Worm (Caenorhabditis elegans) whole organism, early embryonic: Measurements from ENCODE around the gene pir-1.

Experiments used
- B0310.2 ChIP-seq: sonication (generic microtip); optimal IDR thresholded peaks from 2 replicates; lab custom pipeline; 2016; ENCODE audit warnings: mild to moderate bottlenecking, missing genetic modification characterization, missing compliant biosample characterization
- F13C5.2 ChIP-seq: sonication (generic microtip); optimal IDR thresholded peaks from 2 replicates; lab custom pipeline; 2017; ENCODE audit warnings: mild to moderate bottlenecking, missing genetic modification characterization, inconsistent platforms, missing compliant biosample characterization
- aly-1 ChIP-seq: sonication (generic microtip); optimal IDR thresholded peaks from 2 replicates; lab custom pipeline; 2016; ENCODE audit warnings: missing genetic modification characterization, missing compliant biosample characterization
- ama-1 ChIP-seq: fragments of 150-350 bp; optimal IDR thresholded peaks from 2 replicates; lab custom pipeline; 2014
- ceh-13 ChIP-seq: fragments of 200-800 bp; sonication (Bioruptor generic); optimal IDR thresholded peaks from 2 replicates; lab custom pipeline; 2018; ENCODE audit warnings: mild to moderate bottlenecking, missing genetic modification characterization, missing compliant biosample characterization
- ceh-36 ChIP-seq: sonication (generic microtip); optimal IDR thresholded peaks from 2 replicates; lab custom pipeline; 2016; ENCODE audit warnings: missing genetic modification characterization, inconsistent platforms, missing compliant biosample characterization
- ets-7 ChIP-seq: sonication (generic microtip); optimal IDR thresholded peaks from 2 replicates; lab custom pipeline; 2016; ENCODE audit warnings: missing genotype, missing genetic modification characterization, missing compliant biosample characterization
- flt-1 ChIP-seq: fragments of 200-800 bp; sonication (Bioruptor generic); IDR thresholded peaks from 2 replicates; pipeline ENCODE4 v1.3.6; 2022; ENCODE audit warnings: missing genetic modification characterization, missing compliant biosample characterization
- hmbx-1 ChIP-seq: sonication (generic microtip); optimal IDR thresholded peaks from 2 replicates; lab custom pipeline; 2016; ENCODE audit warnings: mild to moderate bottlenecking, missing genetic modification characterization, missing compliant biosample characterization
- hmg-4 ChIP-seq: fragments of 200-800 bp; sonication (Bioruptor generic); optimal IDR thresholded peaks from 2 replicates; lab custom pipeline; 2018; ENCODE audit warnings: mild to moderate bottlenecking, missing genetic modification characterization, missing compliant biosample characterization
- hnd-1 ChIP-seq: sonication (generic microtip); optimal IDR thresholded peaks from 2 replicates; lab custom pipeline; 2016; ENCODE audit warnings: missing genetic modification characterization, missing compliant biosample characterization
- pes-1 ChIP-seq: fragments of 200-800 bp; sonication (Bioruptor generic); IDR thresholded peaks from 2 replicates; pipeline ENCODE4 v1.3.6; 2022; ENCODE audit warnings: missing genetic modification reagents, missing genetic modification characterization, missing compliant biosample characterization
- scrt-1 ChIP-seq: fragments of 200-800 bp; sonication (Bioruptor generic); IDR thresholded peaks from 2 replicates; pipeline ENCODE4 v1.3.6; 2022; ENCODE audit warnings: missing genetic modification characterization, missing compliant biosample characterization
- sea-1 ChIP-seq: fragments of 200-800 bp; sonication (Bioruptor generic); conservative IDR thresholded peaks from 2 replicates; pipeline ENCODE4 v1.3.6; 2022; ENCODE audit warnings: missing genetic modification characterization, missing compliant biosample characterization
- tbx-11 ChIP-seq: fragments of 200-800 bp; sonication (Bioruptor generic); IDR thresholded peaks from 2 replicates; pipeline ENCODE4 v1.3.6; 2022; ENCODE audit warnings: missing genetic modification characterization, missing compliant biosample characterization
- tbx-37 ChIP-seq: fragments of 200-800 bp; sonication (Bioruptor generic); conservative IDR thresholded peaks from 2 replicates; pipeline ENCODE4 v1.3.6; 2022; ENCODE audit warnings: missing genetic modification reagents, missing genetic modification characterization, missing compliant biosample characterization
- tra-4 ChIP-seq: sonication (generic microtip); optimal IDR thresholded peaks from 2 replicates; lab custom pipeline; 2017; ENCODE audit warnings: missing genetic modification characterization, missing compliant biosample characterization

The pir-1 gene

DNA sequence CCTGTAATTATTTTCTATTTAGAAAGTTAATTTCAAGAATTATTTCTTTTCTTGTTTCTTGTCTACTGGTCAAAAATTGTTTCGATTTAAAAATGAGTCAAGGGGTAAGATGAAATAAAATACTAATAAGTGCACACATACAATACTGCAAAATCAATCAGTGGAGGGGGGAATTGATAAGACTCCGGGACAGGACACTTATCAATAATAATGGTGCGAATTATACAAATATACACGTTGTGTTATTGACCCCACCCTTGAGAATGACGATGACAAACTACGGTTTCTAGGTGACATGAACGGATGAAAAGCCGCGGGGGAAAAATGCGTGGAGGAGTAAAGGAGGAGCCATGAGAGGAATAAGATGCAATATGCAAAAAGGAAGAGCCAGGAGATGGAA, 4.1 kb downstream of the pir-1 start:
- TF ChIP-seq tbx-11 (no peak), ama-1 (lab: Kevin White, UChicago) (no peak), hmbx-1 (tag; lab: Kevin White, UChicago) (no peak), ceh-36 (no peak), pes-1 (GFP tag; lab: Robert Waterston, UW) (no peak), hmg-4 (GFP tag; lab: Kevin White, UChicago) (no peak), ceh-13 (GFP tag; lab: Kevin White, UChicago) (no peak), scrt-1 (GFP tag; lab: Robert Waterston, UW) (no peak), B0310.2 (no peak), aly-1 (no peak), tra-4 (tag; lab: Kevin White, UChicago) (no peak), sea-1 (GFP tag; lab: Robert Waterston, UW) (no peak), ets-7 (tag; lab: Kevin White, UChicago) (no peak), flt-1 (GFP tag; lab: Robert Waterston, UW) (no peak), F13C5.2 (tag; lab: Kevin White, UChicago) (no peak), hnd-1 (tag; lab: Kevin White, UChicago) (no peak), tbx-37 (no peak)

DNA sequence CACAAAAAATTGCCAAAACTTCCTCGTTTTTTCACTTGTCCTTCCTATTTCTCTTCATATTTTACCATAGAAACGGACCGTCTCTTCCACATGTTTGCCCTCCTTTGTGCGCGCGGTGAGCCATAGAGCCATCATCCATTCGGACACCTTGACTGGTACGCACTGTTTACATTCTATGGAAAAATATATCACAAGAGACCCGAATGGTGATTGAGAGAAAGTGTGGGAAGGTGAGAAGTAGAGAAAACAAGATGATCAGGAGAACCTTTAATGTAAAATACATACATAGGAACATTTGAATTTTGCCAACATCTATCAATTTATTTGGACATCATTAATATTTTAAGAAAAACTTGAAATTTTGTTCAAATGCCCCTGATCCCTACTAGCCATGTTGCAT, 8.8 kb downstream of the pir-1 start:
- TF ChIP-seq scrt-1 (GFP tag; lab: Robert Waterston, UW) = no peak
- TF ChIP-seq ceh-13 (GFP tag; lab: Kevin White, UChicago) = no peak
- TF ChIP-seq F13C5.2 (tag; lab: Kevin White, UChicago) = no peak
- no peak for TF ChIP-seq hnd-1 (tag; lab: Kevin White, UChicago)
- no peak for TF ChIP-seq tbx-11
- no peak for TF ChIP-seq flt-1 (GFP tag; lab: Robert Waterston, UW)
- TF ChIP-seq hmg-4 (GFP tag; lab: Kevin White, UChicago) = no peak
- TF ChIP-seq tra-4 (tag; lab: Kevin White, UChicago) = no peak
- TF ChIP-seq tbx-37 = no peak
- TF ChIP-seq pes-1 (GFP tag; lab: Robert Waterston, UW) = no peak
- TF ChIP-seq B0310.2 = no peak
- no peak for TF ChIP-seq ceh-36
- TF ChIP-seq aly-1 = no peak
- no peak for TF ChIP-seq sea-1 (GFP tag; lab: Robert Waterston, UW)
- TF ChIP-seq ama-1 (lab: Kevin White, UChicago) = no peak
- no peak for TF ChIP-seq ets-7 (tag; lab: Kevin White, UChicago)
- no peak for TF ChIP-seq hmbx-1 (tag; lab: Kevin White, UChicago)

- TF ChIP-seq ama-1 (lab: Kevin White, UChicago) = no peak
- TF ChIP-seq tra-4 (tag; lab: Kevin White, UChicago) = no peak
- no peak for TF ChIP-seq flt-1 (GFP tag; lab: Robert Waterston, UW)
- no peak for TF ChIP-seq hnd-1 (tag; lab: Kevin White, UChicago)
- TF ChIP-seq F13C5.2 (tag; lab: Kevin White, UChicago) = no peak
- no peak for TF ChIP-seq pes-1 (GFP tag; lab: Robert Waterston, UW)
- no peak for TF ChIP-seq aly-1
- TF ChIP-seq B0310.2 = no peak
- no peak for TF ChIP-seq ceh-36
- no peak for TF ChIP-seq ceh-13 (GFP tag; lab: Kevin White, UChicago)
- TF ChIP-seq hmg-4 (GFP tag; lab: Kevin White, UChicago) = no peak
These were observed 11.3 kb downstream of the pir-1 start, which contains the start of gene sym-2 for ce11 chrII:9188380-9188779. Gene sym-2 (minus strand): TSS chrII:9188480.

DNA sequence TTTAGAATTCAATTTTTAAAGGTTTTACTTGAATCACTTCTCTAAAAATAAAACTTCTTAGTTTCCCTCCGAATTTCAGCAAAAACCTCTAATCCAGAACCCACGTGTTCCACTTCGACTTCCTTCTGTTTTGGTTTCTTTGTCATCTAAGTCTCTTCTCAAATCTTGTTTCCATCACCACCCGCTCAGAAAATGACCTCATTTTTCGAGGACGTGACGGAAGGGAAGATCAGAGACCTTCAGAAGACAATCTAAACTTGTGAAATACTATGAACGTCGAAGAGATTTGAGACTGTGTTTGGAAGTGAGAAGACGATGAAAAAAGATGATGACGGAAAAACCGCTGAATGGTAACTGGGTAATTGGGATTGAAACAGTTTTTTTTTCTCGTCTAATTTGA, 12.5 kb downstream of the pir-1 start:
- TF ChIP-seq hnd-1 (tag; lab: Kevin White, UChicago) (no peak), tbx-11 (no peak)

- no peak for TF ChIP-seq ama-1 (lab: Kevin White, UChicago)
- no peak for TF ChIP-seq sea-1 (GFP tag; lab: Robert Waterston, UW)
- no peak for TF ChIP-seq tra-4 (tag; lab: Kevin White, UChicago)
- no peak for TF ChIP-seq ceh-36
These were observed 13.5 kb downstream of the pir-1 start for ce11 chrII:9190513-9191099.

- no peak for TF ChIP-seq ets-7 (tag; lab: Kevin White, UChicago)
- TF ChIP-seq ceh-36 = no peak
- TF ChIP-seq aly-1 = no peak
- no peak for TF ChIP-seq sea-1 (GFP tag; lab: Robert Waterston, UW)
- TF ChIP-seq scrt-1 (GFP tag; lab: Robert Waterston, UW) = no peak
- no peak for TF ChIP-seq ceh-13 (GFP tag; lab: Kevin White, UChicago)
- no peak for TF ChIP-seq B0310.2
- TF ChIP-seq F13C5.2 (tag; lab: Kevin White, UChicago) = no peak
- no peak for TF ChIP-seq flt-1 (GFP tag; lab: Robert Waterston, UW)
- no peak for TF ChIP-seq tbx-11
- TF ChIP-seq tra-4 (tag; lab: Kevin White, UChicago) = no peak
- no peak for TF ChIP-seq hmg-4 (GFP tag; lab: Kevin White, UChicago)
- TF ChIP-seq tbx-37 = no peak
- TF ChIP-seq hnd-1 (tag; lab: Kevin White, UChicago) = no peak
- no peak for TF ChIP-seq hmbx-1 (tag; lab: Kevin White, UChicago)
- no peak for TF ChIP-seq pes-1 (GFP tag; lab: Robert Waterston, UW)
These were observed 17.1 kb downstream of the pir-1 start, which contains the start of gene twk-4 for ce11 chrII:9194195-9194594. Gene twk-4 (minus strand): TSS chrII:9194295.

DNA sequence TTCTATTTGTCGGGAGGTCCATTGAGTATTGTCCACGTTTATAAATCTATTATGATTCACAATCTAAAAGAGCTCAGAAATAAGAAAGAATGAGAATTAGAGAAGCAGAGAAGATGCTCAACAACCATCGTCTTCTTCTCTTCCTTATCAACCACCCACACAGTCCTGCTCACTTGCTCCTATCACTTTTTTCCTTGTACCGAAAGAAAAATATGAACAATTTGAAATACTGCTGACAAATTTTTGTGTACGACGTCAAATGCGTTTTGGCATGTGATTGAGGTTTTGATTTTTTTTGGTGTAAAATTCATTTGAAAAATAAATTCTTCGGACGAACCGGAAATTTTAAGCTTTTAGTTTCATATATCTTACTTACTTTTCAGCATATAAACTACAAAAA, 19.2 kb downstream of the pir-1 start:
- no peak for TF ChIP-seq ama-1 (lab: Kevin White, UChicago)
- no peak for TF ChIP-seq aly-1

ce11 chrII:9197212-9197611, 20.1 kb downstream of the pir-1 start, which contains the start of gene let-23:
Gene let-23 (plus strand): TSS chrII:9197512.
- no peak for TF ChIP-seq aly-1
- TF ChIP-seq ceh-36 = no peak
- TF ChIP-seq ceh-13 (GFP tag; lab: Kevin White, UChicago) = no peak
- TF ChIP-seq ama-1 (lab: Kevin White, UChicago) = no peak
- TF ChIP-seq B0310.2 = no peak
- TF ChIP-seq pes-1 (GFP tag; lab: Robert Waterston, UW) = no peak
- no peak for TF ChIP-seq ets-7 (tag; lab: Kevin White, UChicago)
- no peak for TF ChIP-seq hmbx-1 (tag; lab: Kevin White, UChicago)
- no peak for TF ChIP-seq tbx-37
- no peak for TF ChIP-seq flt-1 (GFP tag; lab: Robert Waterston, UW)
